Worm (Caenorhabditis elegans) whole organism, L4/young adult: Measurements from ENCODE around the gene col-17.

Experiments used
- W03F9.2 ChIP-seq: fragments of 150-350 bp; optimal IDR thresholded peaks from 2 replicates; lab custom pipeline; 2014; ENCODE audit warnings: missing biosample characterization, missing genetic modification characterization
- dao-5 ChIP-seq: sonication (generic microtip); optimal IDR thresholded peaks from 2 replicates; lab custom pipeline; 2016; ENCODE audit warnings: missing genotype, missing genetic modification characterization, moderate library complexity, missing compliant biosample characterization
- him-1 ChIP-seq: sonication (generic microtip); optimal IDR thresholded peaks from 2 replicates; lab custom pipeline; 2016; ENCODE audit warnings: missing genotype, missing genetic modification reagents, missing genetic modification characterization, missing compliant biosample characterization

DNA sequence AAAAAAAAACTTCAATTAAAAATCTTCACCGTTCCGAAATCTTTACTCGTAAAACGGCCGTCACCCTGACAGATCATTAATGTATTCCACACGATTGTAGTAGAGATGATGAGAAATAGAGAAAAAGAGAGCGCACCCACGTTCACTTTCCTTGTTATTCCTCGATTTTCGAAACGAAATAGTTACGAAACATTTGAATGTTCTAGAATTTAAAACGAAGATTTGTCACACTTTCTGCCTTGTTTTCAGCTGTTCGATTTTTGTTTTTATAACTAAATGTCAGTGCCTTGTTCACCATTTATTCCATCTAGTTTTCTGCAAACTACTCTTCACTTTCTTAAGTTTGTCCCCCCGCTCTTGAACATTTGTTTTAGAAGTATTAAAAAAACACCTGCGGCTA lies 12.6 kb downstream of the col-17 start:
- no peak for TF ChIP-seq W03F9.2
- TF ChIP-seq him-1, result no peak
- TF ChIP-seq dao-5, result no peak
